Fruit fly (Drosophila melanogaster): ENCODE data around the gene Sf3b5.
A peak's percentile ranks its signal among the peaks of the same experiment; 100 is the strongest.

Gene Sf3b5

DNA sequence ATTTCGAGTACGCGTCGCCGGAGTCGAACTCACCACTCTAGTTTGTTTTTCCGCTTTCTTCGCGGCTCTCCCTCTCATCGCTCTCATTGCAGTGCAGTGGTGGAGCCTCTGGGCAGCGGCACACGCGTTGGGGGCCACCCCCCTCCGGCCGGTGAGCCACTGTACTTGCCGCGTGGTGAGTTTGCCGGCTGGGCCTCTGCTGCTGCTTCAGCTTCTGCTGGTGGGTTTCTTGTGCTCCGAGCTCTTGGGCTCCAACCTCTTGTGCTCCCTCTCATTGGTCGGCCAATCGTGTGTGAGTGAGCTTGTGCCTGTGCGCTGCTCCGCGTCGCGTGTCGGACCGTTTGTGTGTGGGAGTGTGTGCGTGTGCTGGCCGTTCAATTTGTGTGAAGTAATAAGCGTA, 37.9 kb upstream of the Sf3b5 start (continued):
- TF ChIP-seq knrl (GFP tag; IDR thresholded peaks at IDR 0.05; ENCODE audit: partially characterized antibody) (no peak), Awh (GFP tag; IDR thresholded peaks at IDR 0.05) (no peak), Nf-YB (GFP tag; optimal IDR thresholded peaks at IDR 0.05) (peak; percentile 91), CG6654 (GFP tag; optimal IDR thresholded peaks at IDR 0.05) (no peak), CG17612 (GFP tag; IDR thresholded peaks at IDR 0.05) (no peak), ems (GFP tag; optimal IDR thresholded peaks at IDR 0.05) (peak; percentile 62), Doc3 (GFP tag; IDR thresholded peaks at IDR 0.05; ENCODE audit: partially characterized antibody) (no peak), tap (tag; optimal IDR thresholded peaks at IDR 0.05) (peak; percentile 44), CG6272 (GFP tag; IDR thresholded peaks at IDR 0.05) (peak; percentile 58; the same call in 1 of the 2 replicates), HLH54F (GFP tag; optimal IDR thresholded peaks at IDR 0.05) (peak; percentile 51), Scr (GFP tag; IDR thresholded peaks at IDR 0.05; ENCODE audit: partially characterized antibody) (no peak), CG13296 (GFP tag; optimal IDR thresholded peaks at IDR 0.05) (peak; percentile 25), Hmx (GFP tag; optimal IDR thresholded peaks at IDR 0.05) (no peak), unpg (GFP tag; optimal IDR thresholded peaks at IDR 0.05) (peak; percentile 34), CG43689 (GFP tag; IDR thresholded peaks at IDR 0.05) (no peak), kay (GFP tag; optimal IDR thresholded peaks at IDR 0.05) (peak; percentile 82), CG9932 (GFP tag; IDR thresholded peaks at IDR 0.05) (no peak), zfh1 (GFP tag; IDR thresholded peaks at IDR 0.05) (no peak), CG7839 (tag; optimal IDR thresholded peaks at IDR 0.05) (peak; percentile 24), gce (GFP tag; IDR thresholded peaks at IDR 0.05) (no peak), MESR4 (GFP tag; optimal IDR thresholded peaks at IDR 0.05) (no peak), ranshi (GFP tag; IDR thresholded peaks at IDR 0.05) (no peak), fu2 (GFP tag; optimal IDR thresholded peaks at IDR 0.05) (peak; percentile 36), CG3838 (GFP tag; optimal IDR thresholded peaks at IDR 0.05) (no peak), Dp (GFP tag; optimal IDR thresholded peaks at IDR 0.05) (no peak), disco-r (GFP tag; optimal IDR thresholded peaks at IDR 0.05) (no peak), CG14441 (GFP tag; IDR thresholded peaks at IDR 0.05) (no peak), CG1647 (GFP tag; optimal IDR thresholded peaks at IDR 0.05) (peak; percentile 57), tio (GFP tag; optimal IDR thresholded peaks at IDR 0.05) (no peak), CG6791 (GFP tag; IDR thresholded peaks at IDR 0.05; ENCODE audit: partially characterized antibody) (no peak), CG12942 (GFP tag; optimal IDR thresholded peaks at IDR 0.05) (peak; percentile 21), CG11560 (tag; IDR thresholded peaks at IDR 0.05) (no peak), abd-A (tag; optimal IDR thresholded peaks at IDR 0.05) (peak; percentile 86), Sin3A (optimal IDR thresholded peaks at IDR 0.05) (no peak), onecut (GFP tag; IDR thresholded peaks at IDR 0.05) (peak; percentile 64), CG11696 (GFP tag; IDR thresholded peaks at IDR 0.05) (no peak), her (GFP tag; optimal IDR thresholded peaks at IDR 0.05) (peak; percentile 85), pum (GFP tag; optimal IDR thresholded peaks at IDR 0.05) (no peak), ato (GFP tag; IDR thresholded peaks at IDR 0.05; ENCODE audit: partially characterized antibody) (no peak), Dbx (GFP tag; IDR thresholded peaks at IDR 0.05) (no peak), fd64A (GFP tag; optimal IDR thresholded peaks at IDR 0.05) (peak; percentile 57), Sry-δ (GFP tag; optimal IDR thresholded peaks at IDR 0.05) (peak; percentile 44), CG17186 (GFP tag; optimal IDR thresholded peaks at IDR 0.05) (no peak), Lhr (GFP tag; optimal IDR thresholded peaks at IDR 0.05) (no peak), Neu2 (GFP tag; optimal IDR thresholded peaks at IDR 0.05; ENCODE audit: borderline replicate concordance) (no peak), Eip74EF (GFP tag; optimal IDR thresholded peaks at IDR 0.05) (peak in 1 of 2 experiments; percentile 54), D (optimal IDR thresholded peaks at IDR 0.05) (no peak), D (GFP tag; optimal IDR thresholded peaks at IDR 0.05) (no peak), CG12104 (GFP tag; optimal IDR thresholded peaks at IDR 0.05) (no peak), HLH3B (GFP tag; IDR thresholded peaks at IDR 0.05) (no peak), CG5953 (GFP tag; IDR thresholded peaks at IDR 0.05) (no peak), Ets97D (GFP tag; optimal IDR thresholded peaks at IDR 0.05) (no peak)

Measured in whole organism, embryonic.